Fruit fly (Drosophila melanogaster) whole organism, embryonic: ENCODE measurements around the gene Tim17b1.
A peak's percentile ranks its signal among the peaks of the same experiment; 100 is the strongest.

ENCODE experiments used
- CG32767 ChIP-seq: fragments of 200-800 bp; sonication (Bioruptor generic); IDR thresholded peaks from 2 replicates; pipeline ENCODE4 v1.3.6; 2022; ENCODE audit warnings: missing biosample characterization, missing genetic modification characterization
- CG7556 ChIP-seq: fragments of 200-800 bp; sonication (Bioruptor generic); optimal IDR thresholded peaks from 2 replicates; lab custom pipeline; 2017; ENCODE audit warnings: missing biosample characterization, mild to moderate bottlenecking, missing genetic modification characterization
- CG7987 ChIP-seq: fragments of 200-800 bp; sonication (Bioruptor generic); optimal IDR thresholded peaks from 2 replicates; lab custom pipeline; 2018; ENCODE audit warnings: missing biosample characterization, mild to moderate bottlenecking, missing genetic modification characterization, moderate library complexity
- CG8478 ChIP-seq: fragments of >200 bp; optimal IDR thresholded peaks from 2 replicates; lab custom pipeline; 2018
- CG8765 ChIP-seq: fragments of 200-800 bp; sonication (Bioruptor generic); IDR thresholded peaks from 2 replicates; pipeline ENCODE4 v1.3.6; 2022; ENCODE audit warnings: missing biosample characterization, missing genetic modification characterization
- CG9932 ChIP-seq: fragments of 200-800 bp; sonication (Bioruptor generic); IDR thresholded peaks from 2 replicates; pipeline ENCODE4 v1.3.6; 2022; ENCODE audit warnings: missing biosample characterization, missing genetic modification characterization
- Myb ChIP-seq: fragments of 200-800 bp; sonication (Bioruptor generic); optimal IDR thresholded peaks from 2 replicates; lab custom pipeline; 2016; ENCODE audit warnings: missing biosample characterization, missing genetic modification characterization
- cg ChIP-seq: fragments of 200-800 bp; sonication (Bioruptor generic); optimal IDR thresholded peaks from 3 replicates; lab custom pipeline; 2019; ENCODE audit warnings: missing biosample characterization, mild to moderate bottlenecking, missing genetic modification characterization, moderate library complexity
- fru ChIP-seq: fragments of >200 bp; optimal IDR thresholded peaks from 2 replicates; lab custom pipeline; 2017
- prd ChIP-seq, 3 experiments: fragments of >200 bp in 2 of 3; fragments of 200-800 bp in 1 of 3; sonication (Bioruptor generic) in 1 of 3; optimal IDR thresholded peaks in 2 of 3; IDR thresholded peaks in 1 of 3; 2 replicates in 2 of 3; 3 replicates in 1 of 3; pipeline versions ENCODE4 v1.3.6 to Lab custom; 2017 to 2022; ENCODE audit warnings: missing biosample characterization in 1 of 3, missing genetic modification characterization in 1 of 3
- stwl ChIP-seq: fragments of 200-800 bp; sonication (Bioruptor generic); optimal IDR thresholded peaks from 3 replicates; lab custom pipeline; 2018; ENCODE audit warnings: missing biosample characterization, mild to moderate bottlenecking, missing genetic modification characterization, moderate library complexity

DNA sequence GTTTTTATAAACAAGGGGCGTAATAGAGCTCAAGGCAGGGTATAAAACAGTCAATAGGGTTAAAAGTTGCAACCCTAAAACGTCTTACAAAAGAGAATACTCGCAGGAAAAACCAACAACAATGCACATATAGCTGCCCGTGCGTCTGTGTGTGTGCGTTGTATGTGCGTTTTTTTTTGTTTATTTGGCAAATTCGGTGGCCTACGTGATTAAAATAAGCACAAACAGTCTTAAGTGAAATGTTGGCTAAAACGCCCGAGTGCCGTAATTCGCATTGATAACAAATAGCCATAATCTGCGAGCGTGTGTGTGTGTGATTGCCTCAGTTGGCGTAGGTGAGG is 42.8 kb upstream of the Tim17b1 start:
- TF ChIP-seq CG9932 (GFP tag; lab: Robert Waterston, UW) (no peak), CG8478 (lab: Kevin White, UChicago) (no peak), CG8765 (GFP tag; lab: Robert Waterston, UW) (no peak), stwl (tag; lab: Kevin White, UChicago) (no peak), cg (peak; percentile 83), CG7556 (GFP tag; lab: Kevin White, UChicago) (no peak), prd (optimal IDR thresholded peaks at IDR 0.05; lab: Kevin White, UChicago) (no peak), prd (GFP tag; IDR thresholded peaks at IDR 0.05; lab: Robert Waterston, UW) (no peak), CG32767 (GFP tag; lab: Robert Waterston, UW) (no peak), CG7987 (GFP tag; lab: Kevin White, UChicago) (no peak), fru (lab: Kevin White, UChicago) (no peak), Myb (no peak)
